Worm (Caenorhabditis elegans): ENCODE results near the gene soc-2.

The soc-2 gene

DNA sequence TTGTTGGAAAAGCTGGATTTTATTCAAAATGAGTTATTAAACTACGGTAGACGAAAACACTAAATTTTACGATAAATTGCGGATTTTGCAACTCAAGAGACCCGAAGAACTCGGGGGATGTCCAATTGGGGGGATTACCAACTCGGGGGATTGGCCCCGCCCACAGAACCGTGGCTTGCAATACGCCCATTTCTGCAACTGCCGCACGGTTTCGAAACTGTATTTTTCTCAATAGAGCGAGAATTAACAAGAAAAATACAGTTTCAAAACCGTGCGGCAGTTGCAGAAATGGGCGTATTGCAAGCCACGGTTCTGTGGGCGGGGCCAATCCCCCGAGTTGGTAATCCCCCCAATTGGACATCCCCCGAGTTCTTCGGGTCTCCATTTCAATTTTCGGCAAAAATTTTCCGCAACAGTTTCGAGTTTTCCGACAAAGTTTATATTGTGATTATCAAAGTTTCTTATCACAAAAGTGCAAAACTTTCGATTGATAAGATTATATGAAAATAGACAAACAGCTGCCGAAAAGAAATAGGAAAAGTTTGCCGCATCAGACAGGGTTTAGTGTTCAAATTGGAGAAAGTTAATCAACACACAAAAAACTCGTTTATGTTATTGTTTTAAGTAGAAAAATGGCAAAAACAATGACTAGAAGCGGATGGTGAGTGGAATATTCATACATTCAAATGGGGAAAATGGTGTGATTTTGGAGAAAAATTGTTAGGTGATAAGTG is 62.3 kb downstream of the soc-2 start (continued):
- TF ChIP-seq swsn-7 (tag; optimal IDR thresholded peaks at IDR 0.05) (peak; percentile 45), F16B12.6 (tag; optimal IDR thresholded peaks at IDR 0.05) (peak; percentile 72), nhr-19 (GFP tag; conservative IDR thresholded peaks at IDR 0.05) (peak; percentile 53)

DNA sequence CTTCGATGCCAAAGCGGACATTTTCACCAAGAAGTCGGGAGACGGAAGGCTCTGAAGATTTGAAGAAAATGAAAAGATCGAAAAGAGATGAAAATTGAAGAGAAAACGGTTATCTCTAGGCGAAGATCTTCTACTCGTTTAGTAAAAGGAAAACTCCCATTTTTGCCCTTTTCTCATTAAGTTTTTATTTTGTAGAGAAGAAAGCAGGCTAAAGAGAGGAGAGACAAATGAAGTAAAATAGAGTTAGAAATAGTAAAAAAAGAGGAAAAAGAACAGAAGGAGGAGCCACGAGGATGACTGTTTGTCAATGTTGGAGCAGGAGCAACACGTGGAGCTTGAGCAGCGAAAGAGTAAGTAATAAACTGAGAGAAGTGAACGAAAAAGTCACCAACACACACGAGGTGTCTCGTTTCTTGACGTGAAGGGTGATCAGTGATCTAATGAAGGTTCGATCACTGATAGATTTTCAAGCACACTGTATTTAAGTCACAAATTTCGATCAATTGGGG is 63.4 kb downstream of the soc-2 start, which contains the start of gene ivd-1:
Gene ivd-1 (minus strand): TSS at position 51 of the 509 bp plus-strand sequence.
- TF ChIP-seq egl-27 (tag; optimal IDR thresholded peaks at IDR 0.05) (no peak), pag-3 (tag; optimal IDR thresholded peaks at IDR 0.05; ENCODE audit: borderline replicate concordance, insufficient read depth) (no peak), lin-15B (tag; optimal IDR thresholded peaks at IDR 0.05) (no peak), nhr-20 (tag; optimal IDR thresholded peaks at IDR 0.05) (peak; percentile 72), unc-98 (GFP tag; IDR thresholded peaks at IDR 0.05) (no peak), nhr-237 (tag; optimal IDR thresholded peaks at IDR 0.05) (no peak), pax-3 (tag; optimal IDR thresholded peaks at IDR 0.05) (no peak), sup-37 (GFP tag; optimal IDR thresholded peaks at IDR 0.05) (no peak), lin-39 (tag; optimal IDR thresholded peaks at IDR 0.05) (no peak), fkh-8 (tag; optimal IDR thresholded peaks at IDR 0.05) (no peak), ces-1 (GFP tag; optimal IDR thresholded peaks at IDR 0.05) (no peak), nhr-76 (tag; optimal IDR thresholded peaks at IDR 0.05) (no peak), ceh-82 (tag; optimal IDR thresholded peaks at IDR 0.05) (no peak), fkh-10 (GFP tag; optimal IDR thresholded peaks at IDR 0.05) (no peak), hlh-17 (GFP tag; optimal IDR thresholded peaks at IDR 0.05; ENCODE audit: borderline replicate concordance) (no peak), rnt-1 (tag; optimal IDR thresholded peaks at IDR 0.05) (peak; percentile 24), zag-1 (tag; optimal IDR thresholded peaks at IDR 0.05) (no peak), unc-86 (tag; optimal IDR thresholded peaks at IDR 0.05) (no peak), elt-2 (tag; optimal IDR thresholded peaks at IDR 0.05) (no peak), skn-1 (tag; optimal IDR thresholded peaks at IDR 0.05) (no peak), efl-1 (optimal IDR thresholded peaks at IDR 0.05) (no peak), efl-1 (GFP tag; optimal IDR thresholded peaks at IDR 0.05 in 1 of 2) (peak in 1 of 2 experiments; percentile 85), nhr-90 (tag; optimal IDR thresholded peaks at IDR 0.05; ENCODE audit: poor library complexity) (no peak), hlh-4 (tag; optimal IDR thresholded peaks at IDR 0.05) (no peak), egl-13 (tag; optimal IDR thresholded peaks at IDR 0.05) (no peak), mef-2 (tag; optimal IDR thresholded peaks at IDR 0.05) (no peak), alr-1 (tag; optimal IDR thresholded peaks at IDR 0.05; ENCODE audit: borderline replicate concordance) (no peak), efl-3 (GFP tag; optimal IDR thresholded peaks at IDR 0.05) (no peak), fkh-4 (tag; optimal IDR thresholded peaks at IDR 0.05; ENCODE audit: borderline replicate concordance) (no peak), nhr-47 (tag; optimal IDR thresholded peaks at IDR 0.05) (no peak), tlp-1 (tag; optimal IDR thresholded peaks at IDR 0.05) (no peak), ama-1 (optimal IDR thresholded peaks at IDR 0.05) (no peak), isw-1 (GFP tag; IDR thresholded peaks at IDR 0.05) (no peak), hpl-2 (GFP tag; optimal IDR thresholded peaks at IDR 0.05) (no peak), aly-2 (tag; optimal IDR thresholded peaks at IDR 0.05) (no peak), pqm-1 (tag; optimal IDR thresholded peaks at IDR 0.05) (no peak), lin-13 (GFP tag; optimal IDR thresholded peaks at IDR 0.05) (no peak), F16B12.6 (tag; optimal IDR thresholded peaks at IDR 0.05) (no peak), nhr-85 (tag) (no peak), mdl-1 (tag; optimal IDR thresholded peaks at IDR 0.05) (peak in 1 of 2 experiments; percentile 81), elt-3 (tag; optimal IDR thresholded peaks at IDR 0.05) (no peak), unc-130 (tag; optimal IDR thresholded peaks at IDR 0.05) (no peak), snpc-4 (tag; optimal IDR thresholded peaks at IDR 0.05) (no peak), irx-1 (tag; optimal IDR thresholded peaks at IDR 0.05) (no peak), Y116A8C.19 (tag; optimal IDR thresholded peaks at IDR 0.05; ENCODE audit: borderline replicate concordance) (no peak), lin-35 (GFP tag; optimal IDR thresholded peaks at IDR 0.05) (peak in 1 of 2 experiments; percentile 39), vab-15 (tag; optimal IDR thresholded peaks at IDR 0.05) (no peak), dsc-1 (tag; optimal IDR thresholded peaks at IDR 0.05) (no peak)
